Worm (Caenorhabditis elegans) whole organism, late embryonic: ENCODE data around the gene C05G5.5.

Experiments
- ama-1 ChIP-seq: fragments of 150-350 bp; optimal IDR thresholded peaks from 2 replicates; lab custom pipeline; 2014
- ceh-22 ChIP-seq: sonication (generic microtip); optimal IDR thresholded peaks from 2 replicates; lab custom pipeline; 2017; ENCODE audit warnings: missing biosample characterization, missing genetic modification characterization
- ceh-24 ChIP-seq: sonication (generic microtip); optimal IDR thresholded peaks from 2 replicates; lab custom pipeline; 2016; ENCODE audit warnings: mild to moderate bottlenecking, missing genetic modification characterization, missing compliant biosample characterization
- madf-2 ChIP-seq: sonication (generic microtip); optimal IDR thresholded peaks from 2 replicates; lab custom pipeline; 2017; ENCODE audit warnings: missing genetic modification characterization, missing compliant biosample characterization
- pag-3 ChIP-seq: sonication (generic microtip); optimal IDR thresholded peaks from 2 replicates; lab custom pipeline; 2016; ENCODE audit warnings: missing compliant biosample characterization, missing genetic modification characterization, borderline replicate concordance
- pha-4 ChIP-seq: fragments of 150-350 bp; optimal IDR thresholded peaks from 2 replicates; lab custom pipeline; 2018; ENCODE audit warnings: missing biosample characterization, missing genetic modification reagents, missing genetic modification characterization
- unc-55 ChIP-seq: sonication (generic microtip); optimal IDR thresholded peaks from 2 replicates; lab custom pipeline; 2017; ENCODE audit warnings: missing biosample characterization, missing genetic modification reagents, missing genetic modification characterization
- unc-86 ChIP-seq: sonication (generic microtip); optimal IDR thresholded peaks from 2 replicates; lab custom pipeline; 2016; ENCODE audit warnings: missing genetic modification characterization, missing compliant biosample characterization

ce11 chrX:14717782-14718181 is 43.1 kb downstream of the C05G5.5 start:
- TF ChIP-seq pha-4 (tag; lab: Kevin White, UChicago) (no peak), ama-1 (lab: Kevin White, UChicago) (no peak), ceh-24 (no peak), madf-2 (no peak), unc-86 (tag; lab: Kevin White, UChicago) (no peak), ceh-22 (tag; lab: Kevin White, UChicago) (no peak), pag-3 (tag; lab: Kevin White, UChicago) (no peak), unc-55 (GFP tag; lab: Kevin White, UChicago) (no peak)
